Worm (Caenorhabditis elegans): ENCODE measurements around the gene W06G6.2.

ce11 chrV:16668473-16668872, 39.4 kb downstream of the W06G6.2 start, which contains the start of gene F14F8.9:
- TF ChIP-seq lsy-2 (tag; optimal IDR thresholded peaks at IDR 0.05): no peak
- no peak for TF ChIP-seq ztf-11 (tag; optimal IDR thresholded peaks at IDR 0.05)
- TF ChIP-seq nhr-2 (tag; optimal IDR thresholded peaks at IDR 0.05): no peak
- no peak for TF ChIP-seq lin-13 (tag; optimal IDR thresholded peaks at IDR 0.05)
- no peak for TF ChIP-seq nhr-76 (tag; optimal IDR thresholded peaks at IDR 0.05)
- TF ChIP-seq unc-39 (tag; optimal IDR thresholded peaks at IDR 0.05): no peak
- TF ChIP-seq lin-32 (GFP tag; optimal IDR thresholded peaks at IDR 0.05): no peak
